Fruit fly (Drosophila melanogaster): ENCODE measurements around the gene gnu.

gnu gene

dm6 chr3L:14759097-14759795 is 43.9 kb downstream of the gnu start (continued):
- TF ChIP-seq Max (GFP tag; optimal IDR thresholded peaks at IDR 0.05) (peak; percentile 100), Abd-B (GFP tag; optimal IDR thresholded peaks at IDR 0.05) (peak; percentile 100), CG2889 (GFP tag; IDR thresholded peaks at IDR 0.05) (peak; percentile 99), Sox102F (GFP tag; optimal IDR thresholded peaks at IDR 0.05) (peak; percentile 100), oc (tag; optimal IDR thresholded peaks at IDR 0.05) (peak; percentile 100), H15 (GFP tag; IDR thresholded peaks at IDR 0.05) (peak; percentile 99), tll (GFP tag; optimal IDR thresholded peaks at IDR 0.05) (peak in 1 of 2 experiments; percentile 81), gsb (GFP tag; IDR thresholded peaks at IDR 0.05) (peak; percentile 100), tup (GFP tag; optimal IDR thresholded peaks at IDR 0.05) (peak; percentile 98), amos (GFP tag; IDR thresholded peaks at IDR 0.05; ENCODE audit: partially characterized antibody) (0 out of 2 replicates have a peak, but pooled peaks have one; percentile 12), CG2199 (GFP tag; IDR thresholded peaks at IDR 0.05) (peak; percentile 96), CG2678 (tag; optimal IDR thresholded peaks at IDR 0.05) (peak; percentile 100), HLHmδ (GFP tag; optimal IDR thresholded peaks at IDR 0.05) (peak; percentile 70), CG10274 (GFP tag; optimal IDR thresholded peaks at IDR 0.05) (peak; percentile 97), YL-1 (GFP tag; optimal IDR thresholded peaks at IDR 0.05) (peak; percentile 100), CG6813 (GFP tag; optimal IDR thresholded peaks at IDR 0.05) (peak; percentile 100), Bteb2 (GFP tag; optimal IDR thresholded peaks at IDR 0.05) (peak; percentile 99), yki (optimal IDR thresholded peaks at IDR 0.05) (peak; percentile 61), CG34224 (GFP tag; IDR thresholded peaks at IDR 0.05; ENCODE audit: partially characterized antibody) (peak; percentile 33; the same call in 1 of the 3 replicates), phol (tag; optimal IDR thresholded peaks at IDR 0.05) (peak; percentile 100), ewg (GFP tag; optimal IDR thresholded peaks at IDR 0.05) (peak; percentile 99), nom (GFP tag; optimal IDR thresholded peaks at IDR 0.05) (peak; percentile 99), Sox100B (GFP tag; optimal IDR thresholded peaks at IDR 0.05) (peak; percentile 100), tx (GFP tag; optimal IDR thresholded peaks at IDR 0.05) (peak; percentile 99), sr (GFP tag; IDR thresholded peaks at IDR 0.05) (peak; percentile 96), fd102C (GFP tag; optimal IDR thresholded peaks at IDR 0.05) (peak; percentile 94), CG17361 (GFP tag; IDR thresholded peaks at IDR 0.05) (peak; percentile 100), grau (tag; optimal IDR thresholded peaks at IDR 0.05) (peak; percentile 100), CG31224 (GFP tag; IDR thresholded peaks at IDR 0.05) (peak; percentile 99), CG4730 (GFP tag; IDR thresholded peaks at IDR 0.05) (peak; percentile 99), CG34376 (GFP tag; optimal IDR thresholded peaks at IDR 0.05) (peak; percentile 100), shn (GFP tag; optimal IDR thresholded peaks at IDR 0.05) (peak; percentile 99), CG15514 (GFP tag; optimal IDR thresholded peaks at IDR 0.05) (peak; percentile 96), ham (GFP tag; IDR thresholded peaks at IDR 0.05) (peak; percentile 99), twi (tag; optimal IDR thresholded peaks at IDR 0.05) (peak; percentile 99), toy (GFP tag; IDR thresholded peaks at IDR 0.05) (peak; percentile 99), Six4 (GFP tag; optimal IDR thresholded peaks at IDR 0.05) (peak; percentile 99), zen (tag; optimal IDR thresholded peaks at IDR 0.05) (peak; percentile 99), PHDP (tag; optimal IDR thresholded peaks at IDR 0.05) (peak; percentile 100), slp2 (GFP tag; optimal IDR thresholded peaks at IDR 0.05) (peak; percentile 99), CHES-1-like (GFP tag; optimal IDR thresholded peaks at IDR 0.05) (peak; percentile 99), CG32772 (GFP tag; IDR thresholded peaks at IDR 0.05) (peak; percentile 99), D19B (GFP tag; optimal IDR thresholded peaks at IDR 0.05) (peak; percentile 99), CG16863 (GFP tag; optimal IDR thresholded peaks at IDR 0.05) (peak; percentile 99), CG9932 (GFP tag; IDR thresholded peaks at IDR 0.05) (peak; percentile 100), Dp (GFP tag; optimal IDR thresholded peaks at IDR 0.05) (peak; percentile 60), danr (GFP tag; IDR thresholded peaks at IDR 0.05) (peak; percentile 100), CG4617 (GFP tag; optimal IDR thresholded peaks at IDR 0.05; ENCODE audit: borderline replicate concordance) (peak; percentile 99), CG30431 (GFP tag; optimal IDR thresholded peaks at IDR 0.05) (peak; percentile 100)

All from whole organism, embryonic.